Fruit fly (Drosophila melanogaster): ENCODE measurements around the gene CG7655.

The CG7655 gene

DNA sequence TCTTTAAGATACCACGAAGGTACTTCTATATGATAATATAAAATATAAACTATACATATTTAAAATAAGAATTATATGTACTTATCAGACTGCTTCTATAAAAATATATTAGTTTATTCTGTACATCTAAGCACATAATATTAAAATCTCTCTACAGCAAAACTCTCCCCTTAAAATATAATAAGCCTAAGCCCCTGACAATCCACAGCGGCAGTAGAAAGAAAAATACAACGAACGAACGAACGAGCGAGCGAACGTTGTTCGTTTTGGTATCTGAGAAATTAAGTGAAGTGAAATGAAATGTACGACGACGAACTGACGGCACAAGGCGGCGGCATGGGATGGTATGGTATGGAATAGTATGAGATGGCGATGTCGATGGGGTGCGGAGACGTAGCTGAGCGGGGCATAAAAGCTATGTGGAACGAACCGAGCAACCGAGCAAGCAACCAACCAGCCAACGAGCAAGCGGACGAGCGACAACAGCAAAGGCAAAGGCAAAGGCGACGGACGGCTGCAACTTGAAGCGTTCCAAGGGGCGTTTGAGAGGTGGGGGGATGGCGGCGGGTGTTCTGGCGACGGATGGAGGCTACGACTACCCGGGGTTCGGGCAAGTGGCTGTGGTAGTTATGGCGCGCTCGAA lies 18.1 kb downstream of the CG7655 start (continued):
- peak; percentile 96 for TF ChIP-seq ara (GFP tag; IDR thresholded peaks at IDR 0.05)
- peak; percentile 50 for TF ChIP-seq Mes4 (GFP tag; optimal IDR thresholded peaks at IDR 0.05)
- TF ChIP-seq crc (GFP tag; optimal IDR thresholded peaks at IDR 0.05) = peak; percentile 73
- TF ChIP-seq sens-2 (GFP tag; IDR thresholded peaks at IDR 0.05) = peak; percentile 91
- peak; percentile 76 for TF ChIP-seq chn (GFP tag; optimal IDR thresholded peaks at IDR 0.05)
- no peak for TF ChIP-seq cad (GFP tag; optimal IDR thresholded peaks at IDR 0.05)
- peak; percentile 98 for TF ChIP-seq CG10147 (GFP tag; optimal IDR thresholded peaks at IDR 0.05)
- peak; percentile 93 for TF ChIP-seq ham (GFP tag; IDR thresholded peaks at IDR 0.05)
- peak; percentile 39 for TF ChIP-seq btn (GFP tag; optimal IDR thresholded peaks at IDR 0.05)
- TF ChIP-seq CG34422 (GFP tag; IDR thresholded peaks at IDR 0.05) = peak; percentile 98
- no peak for TF ChIP-seq CG15479 (GFP tag; optimal IDR thresholded peaks at IDR 0.05)
- TF ChIP-seq CG14441 (GFP tag; IDR thresholded peaks at IDR 0.05) = peak; percentile 98
- TF ChIP-seq TFAM (GFP tag; optimal IDR thresholded peaks at IDR 0.05) = peak; percentile 57
- TF ChIP-seq phol (tag; optimal IDR thresholded peaks at IDR 0.05) = peak; percentile 97
- TF ChIP-seq Dek (tag; optimal IDR thresholded peaks at IDR 0.05) = peak; percentile 99
- no peak for TF ChIP-seq CG34224 (GFP tag; IDR thresholded peaks at IDR 0.05; ENCODE audit: partially characterized antibody)
- TF ChIP-seq sd (tag; optimal IDR thresholded peaks at IDR 0.05) = peak; percentile 86
- peak; percentile 98 for TF ChIP-seq salm (tag; optimal IDR thresholded peaks at IDR 0.05)
- TF ChIP-seq CG10462 (GFP tag; optimal IDR thresholded peaks at IDR 0.05) = peak; percentile 92
- peak; percentile 42 for TF ChIP-seq emc (GFP tag; optimal IDR thresholded peaks at IDR 0.05)
- peak; percentile 100 for TF ChIP-seq Fer1 (GFP tag; optimal IDR thresholded peaks at IDR 0.05)
- TF ChIP-seq dan (GFP tag; IDR thresholded peaks at IDR 0.05) = peak; percentile 53; the same call in 1 of the 2 replicates
- peak; percentile 96 for TF ChIP-seq twi (tag; optimal IDR thresholded peaks at IDR 0.05)
- TF ChIP-seq CG8290 (GFP tag; optimal IDR thresholded peaks at IDR 0.05) = peak; percentile 92
- peak; percentile 44 to 52 for TF ChIP-seq CG8290 (tag; optimal IDR thresholded peaks at IDR 0.05)
- peak; percentile 94 for TF ChIP-seq CG3065 (GFP tag; optimal IDR thresholded peaks at IDR 0.05)
- TF ChIP-seq CG13775 (GFP tag; optimal IDR thresholded peaks at IDR 0.05) = peak; percentile 98
- peak; percentile 99 for TF ChIP-seq CoRest (tag; optimal IDR thresholded peaks at IDR 0.05)
- peak; percentile 97 for TF ChIP-seq HmgZ (tag; optimal IDR thresholded peaks at IDR 0.05)
- peak; percentile 87 for TF ChIP-seq CG3838 (GFP tag; optimal IDR thresholded peaks at IDR 0.05)
- TF ChIP-seq CG2129 (GFP tag; IDR thresholded peaks at IDR 0.05; ENCODE audit: partially characterized antibody) = no peak
- TF ChIP-seq HLH54F (GFP tag; optimal IDR thresholded peaks at IDR 0.05) = peak; percentile 82
- peak; percentile 99 for TF ChIP-seq CG3281 (GFP tag; optimal IDR thresholded peaks at IDR 0.05)
- no peak for TF ChIP-seq ERR (GFP tag; optimal IDR thresholded peaks at IDR 0.05)
- TF ChIP-seq NFAT (GFP tag; IDR thresholded peaks at IDR 0.05) = peak; percentile 95
- TF ChIP-seq sug (tag; optimal IDR thresholded peaks at IDR 0.05) = peak; percentile 99
- TF ChIP-seq CG16813 (GFP tag; IDR thresholded peaks at IDR 0.05; ENCODE audit: partially characterized antibody) = no peak
- peak; percentile 97 for TF ChIP-seq CG2875 (GFP tag; optimal IDR thresholded peaks at IDR 0.05)
- no peak for TF ChIP-seq inv (GFP tag; IDR thresholded peaks at IDR 0.05; ENCODE audit: partially characterized antibody)
- TF ChIP-seq CG9437 (GFP tag; optimal IDR thresholded peaks at IDR 0.05) = peak; percentile 95
- TF ChIP-seq jing (GFP tag; optimal IDR thresholded peaks at IDR 0.05) = peak; percentile 84
- TF ChIP-seq CG43689 (GFP tag; IDR thresholded peaks at IDR 0.05) = peak; percentile 96
- peak; percentile 98 for TF ChIP-seq Abd-B (GFP tag; optimal IDR thresholded peaks at IDR 0.05)
- peak in 1 of 3 experiments; percentile 88 for TF ChIP-seq Stat92E (GFP tag; optimal IDR thresholded peaks at IDR 0.05)
- TF ChIP-seq pnt (GFP tag; optimal IDR thresholded peaks at IDR 0.05) = peak; percentile 67
- peak; percentile 98 for TF ChIP-seq Drgx (GFP tag; IDR thresholded peaks at IDR 0.05)
- TF ChIP-seq abd-A (tag; optimal IDR thresholded peaks at IDR 0.05) = peak; percentile 94
- TF ChIP-seq CG17385 (GFP tag; optimal IDR thresholded peaks at IDR 0.05) = peak; percentile 98
- TF ChIP-seq zfh2 (GFP tag; optimal IDR thresholded peaks at IDR 0.05) = peak; percentile 83
- peak; percentile 85 for TF ChIP-seq Hsf (GFP tag; optimal IDR thresholded peaks at IDR 0.05)
